Worm (Caenorhabditis elegans) whole organism, mixed stage, embryonic: Measurements from ENCODE around the gene pqbp-1.1.

Experiments
- blmp-1 ChIP-seq: fragments of 150-350 bp; optimal IDR thresholded peaks from 2 replicates; lab custom pipeline; 2014; ENCODE audit warnings: missing biosample characterization, missing genetic modification characterization
- lsy-2 ChIP-seq: fragments of 150-350 bp; optimal IDR thresholded peaks from 2 replicates; lab custom pipeline; 2014; ENCODE audit warnings: missing biosample characterization, missing genetic modification characterization
- mls-2 ChIP-seq: sonication (generic microtip); optimal IDR thresholded peaks from 2 replicates; lab custom pipeline; 2016; ENCODE audit warnings: mild to moderate bottlenecking, missing genetic modification characterization, moderate library complexity, missing compliant biosample characterization
- nhr-76 ChIP-seq: sonication (generic microtip); optimal IDR thresholded peaks from 2 replicates; lab custom pipeline; 2017; ENCODE audit warnings: missing biosample characterization, missing genetic modification characterization
- snpc-4 ChIP-seq: fragments of 150-350 bp; optimal IDR thresholded peaks from 2 replicates; lab custom pipeline; 2014; ENCODE audit warnings: missing biosample characterization, missing genetic modification characterization

DNA sequence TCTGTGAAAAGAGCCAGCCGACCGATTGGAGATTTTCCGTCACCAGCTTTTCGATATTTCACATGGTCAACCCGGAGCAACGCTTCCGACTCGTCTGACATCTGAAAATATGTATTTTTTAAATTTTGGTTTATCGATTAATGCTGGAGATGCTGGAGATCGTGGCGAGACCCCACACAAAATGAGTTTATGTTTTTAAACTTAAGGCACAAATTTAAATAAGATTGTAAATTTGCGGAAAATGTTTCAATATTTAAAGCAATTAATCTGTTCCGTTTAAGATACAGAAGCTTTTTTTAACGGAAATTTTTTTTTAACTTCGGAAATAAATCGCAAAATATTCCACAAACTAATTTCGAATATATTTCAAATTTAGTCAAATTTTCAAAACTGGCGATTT is 29.8 kb downstream of the pqbp-1.1 start, which contains the start of gene gtf-2H1:
- TF ChIP-seq mls-2 (no peak), lsy-2 (no peak), blmp-1 (tag; lab: Kevin White, UChicago) (no peak), snpc-4 (tag; lab: Kevin White, UChicago) (no peak), nhr-76 (tag; lab: Kevin White, UChicago) (no peak)
